Worm (Caenorhabditis elegans) whole organism, L1 larva: ENCODE data around the gene C26D10.6.

Experiments
- F16B12.6 ChIP-seq: fragments of 150-350 bp; optimal IDR thresholded peaks from 2 replicates; lab custom pipeline; 2014; ENCODE audit warnings: missing biosample characterization, missing genetic modification characterization
- alr-1 ChIP-seq: fragments of 200-800 bp; sonication (Bioruptor generic); optimal IDR thresholded peaks from 2 replicates; lab custom pipeline; 2018; ENCODE audit warnings: borderline replicate concordance, mild to moderate bottlenecking, missing genetic modification characterization, missing compliant biosample characterization
- ceh-63 ChIP-seq: fragments of 200-800 bp; sonication (Bioruptor generic); optimal IDR thresholded peaks from 2 replicates; lab custom pipeline; 2018; ENCODE audit warnings: mild to moderate bottlenecking, missing genetic modification characterization, missing compliant biosample characterization
- egl-13 ChIP-seq: sonication (generic microtip); optimal IDR thresholded peaks from 2 replicates; lab custom pipeline; 2016; ENCODE audit warnings: missing genotype, missing genetic modification reagents, missing genetic modification characterization, missing compliant biosample characterization
- jun-1 ChIP-seq: fragments of 150-350 bp; optimal IDR thresholded peaks from 2 replicates; lab custom pipeline; 2014; ENCODE audit warnings: missing biosample characterization, missing genetic modification reagents, missing genetic modification characterization
- lin-15B ChIP-seq: fragments of 150-350 bp; sonication (generic microtip); optimal IDR thresholded peaks from 3 replicates; lab custom pipeline; 2014; ENCODE audit warnings: missing biosample characterization, missing genetic modification characterization
- lir-3 ChIP-seq: sonication (generic microtip); optimal IDR thresholded peaks from 2 replicates; lab custom pipeline; 2016; ENCODE audit warnings: mild to moderate bottlenecking, missing genetic modification characterization, moderate library complexity, missing compliant biosample characterization; ENCODE audit not compliant: poor library complexity
- nhr-12 ChIP-seq: sonication (generic microtip); optimal IDR thresholded peaks from 2 replicates; lab custom pipeline; 2017; ENCODE audit warnings: missing biosample characterization, missing genetic modification characterization
- nhr-77 ChIP-seq: fragments of 150-350 bp; optimal IDR thresholded peaks from 2 replicates; lab custom pipeline; 2014; ENCODE audit warnings: missing biosample characterization, missing genetic modification characterization
- skn-1 ChIP-seq: fragments of 150-350 bp; optimal IDR thresholded peaks from 2 replicates; lab custom pipeline; 2014; ENCODE audit warnings: missing biosample characterization, missing genetic modification characterization
- snpc-4 ChIP-seq: fragments of 150-350 bp; optimal IDR thresholded peaks from 2 replicates; lab custom pipeline; 2014; ENCODE audit warnings: missing biosample characterization, missing genetic modification characterization

DNA sequence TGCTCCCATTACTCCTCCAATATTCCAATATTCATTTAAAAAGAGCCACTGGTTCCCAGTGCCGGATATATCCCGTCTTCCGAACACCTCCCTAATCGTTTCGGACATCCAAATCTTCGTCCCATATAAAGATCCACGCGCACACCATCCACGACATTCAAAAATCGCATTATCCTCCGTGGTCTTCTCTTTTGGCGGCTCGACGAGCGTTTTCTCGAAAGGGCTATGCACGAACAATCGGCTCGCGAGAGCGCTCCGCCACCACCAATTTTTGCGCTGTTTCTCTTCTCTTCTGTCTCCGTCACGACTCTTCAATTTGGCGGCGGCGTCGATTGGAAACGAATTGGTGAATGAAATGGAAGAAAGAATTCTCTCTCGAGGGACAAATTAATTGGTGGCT is 1.2 kb downstream of the C26D10.6 start:
- TF ChIP-seq snpc-4 (tag; lab: Kevin White, UChicago) = no peak
- TF ChIP-seq jun-1 = no peak
- TF ChIP-seq nhr-77 (tag; lab: Kevin White, UChicago) = no peak
- TF ChIP-seq lin-15B (tag; lab: Kevin White, UChicago) = no peak
- no peak for TF ChIP-seq skn-1 (tag; lab: Kevin White, UChicago)
- no peak for TF ChIP-seq nhr-12 (tag; lab: Kevin White, UChicago)
- TF ChIP-seq alr-1 (tag; lab: Kevin White, UChicago) = no peak
- no peak for TF ChIP-seq lir-3 (tag; lab: Kevin White, UChicago)
- no peak for TF ChIP-seq egl-13 (tag; lab: Kevin White, UChicago)
- TF ChIP-seq ceh-63 (GFP tag; lab: Kevin White, UChicago) = no peak
- TF ChIP-seq F16B12.6 (tag; lab: Kevin White, UChicago) = no peak
